Fruit fly (Drosophila melanogaster) whole organism, embryonic: Measurements from ENCODE around the gene PAN3.

Experiments used
- Aef1 ChIP-seq: fragments of 200-800 bp; sonication (Bioruptor generic); IDR thresholded peaks from 3 replicates; pipeline ENCODE4 v1.3.6; 2022; ENCODE audit warnings: missing biosample characterization, missing genetic modification characterization
- Antp ChIP-seq: fragments of 200-800 bp; sonication (Bioruptor generic); optimal IDR thresholded peaks from 3 replicates; lab custom pipeline; 2016; ENCODE audit warnings: missing biosample characterization, missing genetic modification characterization
- B-H2 ChIP-seq: fragments of 200-800 bp; sonication (Bioruptor generic); optimal IDR thresholded peaks from 2 replicates; lab custom pipeline; 2018; ENCODE audit warnings: missing biosample characterization, mild to moderate bottlenecking, missing genetic modification characterization
- CG10147 ChIP-seq: fragments of 200-800 bp; sonication (Bioruptor generic); optimal IDR thresholded peaks from 2 replicates; lab custom pipeline; 2019; ENCODE audit warnings: missing biosample characterization, mild to moderate bottlenecking, missing genetic modification characterization, moderate library complexity
- CG10366 ChIP-seq: fragments of 200-800 bp; sonication (Bioruptor generic); IDR thresholded peaks from 2 replicates; pipeline ENCODE4 v1.3.6; 2022; ENCODE audit warnings: missing biosample characterization, missing genetic modification characterization
- CG10431 ChIP-seq: fragments of 200-800 bp; sonication (Bioruptor generic); optimal IDR thresholded peaks from 3 replicates; lab custom pipeline; 2018; ENCODE audit warnings: missing biosample characterization, mild to moderate bottlenecking, missing genetic modification characterization
- CG12769 ChIP-seq: fragments of 200-800 bp; sonication (Bioruptor generic); optimal IDR thresholded peaks from 2 replicates; lab custom pipeline; 2019; ENCODE audit warnings: missing biosample characterization, mild to moderate bottlenecking, missing genetic modification characterization, moderate library complexity
- CG13624 ChIP-seq: fragments of 200-800 bp; sonication (Bioruptor generic); optimal IDR thresholded peaks from 2 replicates; lab custom pipeline; 2016; ENCODE audit warnings: missing biosample characterization, missing genetic modification characterization
- CG13775 ChIP-seq: fragments of 200-800 bp; sonication (Bioruptor generic); optimal IDR thresholded peaks from 3 replicates; lab custom pipeline; 2017; ENCODE audit warnings: missing biosample characterization, mild to moderate bottlenecking, missing genetic modification characterization
- CG15479 ChIP-seq: fragments of 200-800 bp; sonication (Bioruptor generic); optimal IDR thresholded peaks from 3 replicates; lab custom pipeline; 2019; ENCODE audit warnings: missing biosample characterization, mild to moderate bottlenecking, missing genetic modification characterization, moderate library complexity
- CG1603 ChIP-seq: fragments of 200-800 bp; sonication (Bioruptor generic); optimal IDR thresholded peaks from 2 replicates; lab custom pipeline; 2019; ENCODE audit warnings: missing biosample characterization, mild to moderate bottlenecking, missing genetic modification characterization, moderate library complexity
- CG18262 ChIP-seq: fragments of 200-800 bp; optimal IDR thresholded peaks from 3 replicates; lab custom pipeline; 2019; ENCODE audit warnings: missing biosample characterization, mild to moderate bottlenecking, missing genetic modification characterization, moderate library complexity
- CG32532 ChIP-seq: fragments of 200-800 bp; sonication (Bioruptor generic); IDR thresholded peaks from 2 replicates; pipeline ENCODE4 v1.3.6; 2022; ENCODE audit warnings: missing biosample characterization, missing genetic modification characterization
- CG43689 ChIP-seq: fragments of 200-800 bp; sonication (Bioruptor generic); IDR thresholded peaks from 2 replicates; pipeline ENCODE4 v1.3.6; 2022; ENCODE audit warnings: missing biosample characterization, missing genetic modification characterization
- CG6791 ChIP-seq: fragments of 200-800 bp; sonication (Bioruptor generic); IDR thresholded peaks from 3 replicates; pipeline ENCODE4 v1.3.6; 2022; ENCODE audit warnings: missing biosample characterization, missing genetic modification characterization; ENCODE audit not compliant: partially characterized antibody
- CG9437 ChIP-seq: fragments of 200-800 bp; sonication (Bioruptor generic); optimal IDR thresholded peaks from 2 replicates; lab custom pipeline; 2018; ENCODE audit warnings: missing biosample characterization, mild to moderate bottlenecking, missing genetic modification characterization
- CHES-1-like ChIP-seq: fragments of 200-800 bp; sonication (Bioruptor generic); optimal IDR thresholded peaks from 2 replicates; lab custom pipeline; 2016; ENCODE audit warnings: missing biosample characterization, missing genetic modification characterization
- Chrac-16 ChIP-seq: fragments of 200-800 bp; sonication (Bioruptor generic); optimal IDR thresholded peaks from 3 replicates; lab custom pipeline; 2016; ENCODE audit warnings: missing biosample characterization, missing genetic modification characterization
- Dbx ChIP-seq: fragments of 200-800 bp; sonication (Bioruptor generic); IDR thresholded peaks from 3 replicates; pipeline ENCODE4 v1.3.6; 2022; ENCODE audit warnings: missing biosample characterization, missing genetic modification characterization
- Dip3 ChIP-seq: fragments of 200-800 bp; sonication (Bioruptor generic); optimal IDR thresholded peaks from 3 replicates; lab custom pipeline; 2016; ENCODE audit warnings: missing biosample characterization, missing genetic modification characterization
- E2f1 ChIP-seq: fragments of 200-800 bp; sonication (Bioruptor generic); IDR thresholded peaks from 2 replicates; pipeline ENCODE4 v1.3.6; 2022; ENCODE audit warnings: missing biosample characterization, missing genetic modification characterization
- Hand ChIP-seq: fragments of 200-800 bp; sonication (Bioruptor generic); optimal IDR thresholded peaks from 2 replicates; lab custom pipeline; 2017; ENCODE audit warnings: mild to moderate bottlenecking, missing biosample characterization, missing genetic modification reagents, missing genetic modification characterization
- Hsf ChIP-seq: fragments of 200-800 bp; sonication (Bioruptor generic); optimal IDR thresholded peaks from 3 replicates; lab custom pipeline; 2016; ENCODE audit warnings: missing biosample characterization, missing genetic modification characterization
- Jarid2 ChIP-seq: fragments of 200-800 bp; sonication (Bioruptor generic); optimal IDR thresholded peaks from 3 replicates; lab custom pipeline; 2017; ENCODE audit warnings: mild to moderate bottlenecking, missing biosample characterization, missing genetic modification reagents, missing genetic modification characterization
- Mrtf ChIP-seq: fragments of 200-800 bp; sonication (Bioruptor generic); IDR thresholded peaks from 3 replicates; pipeline ENCODE4 v1.3.6; 2022; ENCODE audit warnings: missing biosample characterization, missing genetic modification characterization
- NK7.1 ChIP-seq: fragments of 200-800 bp; sonication (Bioruptor generic); optimal IDR thresholded peaks from 3 replicates; lab custom pipeline; 2016; ENCODE audit warnings: missing biosample characterization, missing genetic modification characterization
- NfI ChIP-seq: fragments of 200-800 bp; sonication (Bioruptor generic); optimal IDR thresholded peaks from 3 replicates; lab custom pipeline; 2018; ENCODE audit warnings: missing biosample characterization, mild to moderate bottlenecking, missing genetic modification characterization, moderate library complexity
- Opbp ChIP-seq: fragments of 200-800 bp; sonication (Bioruptor generic); IDR thresholded peaks from 3 replicates; pipeline ENCODE4 v1.3.6; 2022; ENCODE audit warnings: missing biosample characterization, missing genetic modification characterization; ENCODE audit not compliant: partially characterized antibody
- Spps ChIP-seq: fragments of 200-800 bp; sonication (Bioruptor generic); optimal IDR thresholded peaks from 2 replicates; lab custom pipeline; 2018; ENCODE audit warnings: missing biosample characterization, mild to moderate bottlenecking, missing genetic modification characterization
- TFAM ChIP-seq: fragments of 200-800 bp; sonication (Bioruptor generic); optimal IDR thresholded peaks from 2 replicates; lab custom pipeline; 2017; ENCODE audit warnings: missing biosample characterization, missing genetic modification characterization, inconsistent platforms
- Taf1 ChIP-seq: fragments of 200-800 bp; sonication (Bioruptor generic); IDR thresholded peaks from 2 replicates; pipeline ENCODE4 v1.3.6; 2022; ENCODE audit warnings: missing biosample characterization, missing genetic modification characterization
- Vsx1 ChIP-seq: fragments of 200-800 bp; sonication (Bioruptor generic); optimal IDR thresholded peaks from 2 replicates; lab custom pipeline; 2017; ENCODE audit warnings: missing biosample characterization, mild to moderate bottlenecking, missing genetic modification characterization, missing genetic modification reagents
- ab ChIP-seq: fragments of 200-800 bp; sonication (Bioruptor generic); optimal IDR thresholded peaks from 2 replicates; lab custom pipeline; 2016; ENCODE audit warnings: missing biosample characterization, missing genetic modification characterization
- bab2 ChIP-seq: fragments of 200-800 bp; sonication (Bioruptor generic); optimal IDR thresholded peaks from 2 replicates; lab custom pipeline; 2016; ENCODE audit warnings: missing biosample characterization, missing genetic modification characterization
- btn ChIP-seq: fragments of 200-800 bp; sonication (Bioruptor generic); optimal IDR thresholded peaks from 2 replicates; lab custom pipeline; 2016; ENCODE audit warnings: missing biosample characterization, missing genetic modification characterization
- cg ChIP-seq: fragments of 200-800 bp; sonication (Bioruptor generic); optimal IDR thresholded peaks from 3 replicates; lab custom pipeline; 2019; ENCODE audit warnings: missing biosample characterization, mild to moderate bottlenecking, missing genetic modification characterization, moderate library complexity
- ewg ChIP-seq: fragments of 200-800 bp; sonication (Bioruptor generic); optimal IDR thresholded peaks from 3 replicates; lab custom pipeline; 2017; ENCODE audit warnings: mild to moderate bottlenecking, missing biosample characterization, missing genetic modification reagents, missing genetic modification characterization
- fd64A ChIP-seq: fragments of 200-800 bp; sonication (Bioruptor generic); optimal IDR thresholded peaks from 3 replicates; lab custom pipeline; 2018; ENCODE audit warnings: missing biosample characterization, mild to moderate bottlenecking, missing genetic modification characterization
- gsb ChIP-seq: fragments of 200-800 bp; sonication (Bioruptor generic); IDR thresholded peaks from 2 replicates; pipeline ENCODE4 v1.3.6; 2022; ENCODE audit warnings: missing biosample characterization, missing genetic modification characterization
- her ChIP-seq: fragments of 200-800 bp; sonication (Bioruptor generic); optimal IDR thresholded peaks from 2 replicates; lab custom pipeline; 2016; ENCODE audit warnings: missing biosample characterization, missing genetic modification characterization
- jumu ChIP-seq: fragments of 200-800 bp; sonication (Bioruptor generic); optimal IDR thresholded peaks from 3 replicates; lab custom pipeline; 2016; ENCODE audit warnings: missing biosample characterization, missing genetic modification characterization
- kay ChIP-seq: fragments of 200-800 bp; sonication (Bioruptor generic); optimal IDR thresholded peaks from 2 replicates; lab custom pipeline; 2016; ENCODE audit warnings: missing biosample characterization, missing genetic modification characterization
- luna ChIP-seq: fragments of 200-800 bp; sonication (Bioruptor generic); optimal IDR thresholded peaks from 2 replicates; lab custom pipeline; 2016; ENCODE audit warnings: missing biosample characterization, missing genetic modification characterization
- pita ChIP-seq: fragments of 200-800 bp; sonication (Bioruptor generic); optimal IDR thresholded peaks from 2 replicates; lab custom pipeline; 2017; ENCODE audit warnings: missing biosample characterization, mild to moderate bottlenecking, missing genetic modification characterization
- pzg ChIP-seq: fragments of 200-800 bp; sonication (Bioruptor generic); optimal IDR thresholded peaks from 3 replicates; lab custom pipeline; 2018; ENCODE audit warnings: missing biosample characterization, mild to moderate bottlenecking, missing genetic modification characterization, moderate library complexity
- rib ChIP-seq: fragments of 200-800 bp; sonication (Bioruptor generic); IDR thresholded peaks from 2 replicates; pipeline ENCODE4 v1.3.6; 2022; ENCODE audit warnings: missing biosample characterization, missing genetic modification characterization
- sens ChIP-seq: fragments of 200-800 bp; sonication (Bioruptor generic); peaks from one replicate; lab custom pipeline; 2016; ENCODE audit warnings: missing biosample characterization, missing genetic modification characterization
- sima ChIP-seq: fragments of 200-800 bp; sonication (Bioruptor generic); optimal IDR thresholded peaks from 2 replicates; lab custom pipeline; 2016; ENCODE audit warnings: missing biosample characterization, missing genetic modification characterization
- sisA ChIP-seq: fragments of 200-800 bp; sonication (Bioruptor generic); IDR thresholded peaks from 2 replicates; pipeline ENCODE4 v1.3.6; 2022; ENCODE audit warnings: missing biosample characterization, missing genetic modification characterization
- usp ChIP-seq: fragments of >200 bp; optimal IDR thresholded peaks from 2 replicates; lab custom pipeline; 2017; ENCODE audit warnings: missing biosample characterization, missing genetic modification characterization

The PAN3 gene

dm6 chr3L:3080084-3080994 is 9.4 kb downstream of the PAN3 start (continued):
- no peak for TF ChIP-seq btn
- TF ChIP-seq sisA = no peak
- no peak for TF ChIP-seq Hsf
- no peak for TF ChIP-seq NK7.1 (GFP tag; lab: Kevin White, UChicago)
- no peak for TF ChIP-seq CG18262 (tag; lab: Kevin White, UChicago)
- no peak; the same call in 1 of the 2 replicates for TF ChIP-seq CG43689
- TF ChIP-seq CG13775 (GFP tag; lab: Kevin White, UChicago) = no peak
- no peak for TF ChIP-seq CG15479 (GFP tag; lab: Kevin White, UChicago)
- peak; percentile 35; the same call in 1 of the 2 replicates for TF ChIP-seq E2f1 (GFP tag; lab: Robert Waterston, UW)
- peak; percentile 41 for TF ChIP-seq bab2 (GFP tag; lab: Kevin White, UChicago)
- peak; percentile 49 for TF ChIP-seq cg (GFP tag; lab: Kevin White, UChicago)
- TF ChIP-seq ewg (GFP tag; lab: Kevin White, UChicago) = no peak
- no peak for TF ChIP-seq Hand (GFP tag; lab: Kevin White, UChicago)
- TF ChIP-seq CG32532 (GFP tag; lab: Robert Waterston, UW) = peak; percentile 56; the same call in 1 of the 2 replicates
- TF ChIP-seq CG6791 (GFP tag; lab: Robert Waterston, UW) = 0 out of 3 replicates have a peak, but pooled peaks have one; percentile 24
- TF ChIP-seq CG12769 (tag; lab: Kevin White, UChicago) = no peak
- TF ChIP-seq kay (GFP tag; lab: Kevin White, UChicago) = no peak
- TF ChIP-seq B-H2 (GFP tag; lab: Kevin White, UChicago) = no peak
- TF ChIP-seq Aef1 (GFP tag; lab: Robert Waterston, UW) = peak; percentile 16; the same call in 2 of the 3 replicates
- no peak for TF ChIP-seq jumu (GFP tag; lab: Kevin White, UChicago)
- no peak for TF ChIP-seq NfI (GFP tag; lab: Kevin White, UChicago)
- no peak for TF ChIP-seq luna (GFP tag; lab: Kevin White, UChicago)
- peak; percentile 30 for TF ChIP-seq CG1603
- TF ChIP-seq CG13624 (GFP tag; lab: Kevin White, UChicago) = no peak
- no peak for TF ChIP-seq rib (GFP tag; lab: Robert Waterston, UW)
- no peak for TF ChIP-seq Antp (GFP tag; lab: Kevin White, UChicago)
- no peak for TF ChIP-seq sima (GFP tag; lab: Kevin White, UChicago)
- TF ChIP-seq usp (GFP tag; lab: Kevin White, UChicago) = no peak
- TF ChIP-seq CG10147 (GFP tag; lab: Kevin White, UChicago) = no peak
- no peak for TF ChIP-seq Opbp
- TF ChIP-seq CG10431 (GFP tag; lab: Kevin White, UChicago) = no peak
- TF ChIP-seq sens = peak; percentile 90
- TF ChIP-seq Jarid2 (GFP tag; lab: Kevin White, UChicago) = no peak
- TF ChIP-seq CHES-1-like (GFP tag; lab: Kevin White, UChicago) = no peak
- no peak for TF ChIP-seq her (GFP tag; lab: Kevin White, UChicago)
- no peak; the same call in 1 of the 2 replicates for TF ChIP-seq CG10366 (GFP tag; lab: Robert Waterston, UW)
- TF ChIP-seq Spps = no peak
- peak; percentile 45 for TF ChIP-seq Vsx1 (GFP tag; lab: Kevin White, UChicago)
- no peak for TF ChIP-seq Mrtf
- TF ChIP-seq pita (GFP tag; lab: Kevin White, UChicago) = no peak
- TF ChIP-seq CG9437 = no peak
- no peak for TF ChIP-seq ab (GFP tag; lab: Kevin White, UChicago)
- TF ChIP-seq fd64A (GFP tag; lab: Kevin White, UChicago) = peak; percentile 54
- no peak for TF ChIP-seq Taf1 (GFP tag; lab: Robert Waterston, UW)
- TF ChIP-seq Dip3 (GFP tag; lab: Kevin White, UChicago) = no peak
- no peak for TF ChIP-seq gsb (GFP tag; lab: Robert Waterston, UW)
- peak; percentile 27; the same call in 1 of the 3 replicates for TF ChIP-seq Dbx
- no peak for TF ChIP-seq Chrac-16
- TF ChIP-seq TFAM (GFP tag; lab: Kevin White, UChicago) = no peak
- no peak for TF ChIP-seq pzg
